Fruit fly (Drosophila melanogaster) whole organism, prepupa: ENCODE measurements around the gene CG11693.

Source experiments
- CG11294 ChIP-seq: fragments of 200-800 bp; sonication (Bioruptor generic); IDR thresholded peaks from 2 replicates; pipeline ENCODE4 v1.3.6; 2022; ENCODE audit warnings: missing biosample characterization, missing genetic modification characterization
- CG6163 ChIP-seq: fragments of 200-800 bp; sonication (Bioruptor generic); IDR thresholded peaks from 3 replicates; pipeline ENCODE4 v1.3.6; 2022; ENCODE audit warnings: missing biosample characterization, missing genetic modification characterization
- CG6854 ChIP-seq: fragments of 200-800 bp; sonication (Bioruptor generic); optimal IDR thresholded peaks from 2 replicates; lab custom pipeline; 2017; ENCODE audit warnings: missing biosample characterization, mild to moderate bottlenecking, missing genetic modification characterization
- CG9139 ChIP-seq: fragments of 200-800 bp; sonication (Bioruptor generic); optimal IDR thresholded peaks from 3 replicates; lab custom pipeline; 2017; ENCODE audit warnings: missing biosample characterization, mild to moderate bottlenecking, missing genetic modification characterization
- Sox102F ChIP-seq: fragments of 200-800 bp; sonication (Bioruptor generic); optimal IDR thresholded peaks from 2 replicates; lab custom pipeline; 2016; ENCODE audit warnings: missing biosample characterization, mild to moderate bottlenecking, missing genetic modification characterization
- dsx ChIP-seq: fragments of 200-800 bp; optimal IDR thresholded peaks from 3 replicates; lab custom pipeline; 2019; ENCODE audit warnings: missing biosample characterization, mild to moderate bottlenecking, missing genetic modification characterization, moderate library complexity; ENCODE audit not compliant: poor library complexity, severe bottlenecking
- topi ChIP-seq: fragments of 200-800 bp; sonication (Bioruptor generic); optimal IDR thresholded peaks from 3 replicates; lab custom pipeline; 2016; ENCODE audit warnings: missing biosample characterization, missing genetic modification characterization

DNA sequence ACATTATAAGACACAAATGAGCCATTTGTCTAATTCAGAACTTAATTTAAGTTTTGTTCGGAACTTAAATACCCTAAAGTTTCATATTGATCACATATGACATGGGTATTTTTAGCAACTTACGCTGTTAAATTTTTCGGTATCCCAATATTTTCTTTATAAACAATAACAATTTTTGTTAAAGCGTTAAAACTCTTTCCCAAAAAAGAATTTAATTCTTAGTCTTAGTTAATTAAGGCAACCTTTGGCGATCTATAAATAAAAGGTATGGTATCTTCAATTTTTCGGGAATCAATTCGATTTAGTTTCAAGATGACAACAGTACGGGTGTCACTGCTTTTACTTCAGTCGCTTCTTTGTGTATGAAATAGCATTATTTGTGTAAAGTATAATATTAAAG, 19.6 kb downstream of the CG11693 start, which contains the start of gene CG31464:
- no peak for TF ChIP-seq CG6163 (GFP tag; lab: Robert Waterston, UW)
- no peak for TF ChIP-seq dsx (GFP tag; lab: Kevin White, UChicago)
- no peak for TF ChIP-seq topi
- TF ChIP-seq CG9139, result no peak
- TF ChIP-seq Sox102F (GFP tag; lab: Kevin White, UChicago), result no peak
- TF ChIP-seq CG11294 (GFP tag; lab: Robert Waterston, UW), result no peak
- TF ChIP-seq CG6854 (GFP tag; lab: Kevin White, UChicago), result no peak
